Fruit fly (Drosophila melanogaster): ENCODE data around the gene CG33777.

CG33777 gene

dm6 chr3L:4555136-4555535, at the start of gene CG33777:
CG33777 (minus strand) TSS chr3L:4555236.
- TF ChIP-seq CG17801 (GFP tag; optimal IDR thresholded peaks at IDR 0.05; ENCODE audit: partially characterized antibody) = no peak

dm6 chr3L:4603439-4603838, 48.4 kb upstream of the CG33777 start:
- no peak for TF ChIP-seq CG17801 (GFP tag; optimal IDR thresholded peaks at IDR 0.05; ENCODE audit: partially characterized antibody)

dm6 chr3L:4602333-4602732, 47.3 kb upstream of the CG33777 start:
- no peak for TF ChIP-seq CG17801 (GFP tag; optimal IDR thresholded peaks at IDR 0.05; ENCODE audit: partially characterized antibody)

- TF ChIP-seq CG17801 (GFP tag; optimal IDR thresholded peaks at IDR 0.05; ENCODE audit: partially characterized antibody) = no peak
These were observed 44.7 kb upstream of the CG33777 start for dm6 chr3L:4599747-4600146.

dm6 chr3L:4590051-4590450, 35.0 kb upstream of the CG33777 start:
- TF ChIP-seq CG17801 (GFP tag; optimal IDR thresholded peaks at IDR 0.05; ENCODE audit: partially characterized antibody) = no peak

- no peak for TF ChIP-seq CG17801 (GFP tag; optimal IDR thresholded peaks at IDR 0.05; ENCODE audit: partially characterized antibody)
These were observed 20.4 kb upstream of the CG33777 start for dm6 chr3L:4575392-4575791.

dm6 chr3L:4574439-4574838, 19.4 kb upstream of the CG33777 start:
- no peak for TF ChIP-seq CG17801 (GFP tag; optimal IDR thresholded peaks at IDR 0.05; ENCODE audit: partially characterized antibody)

- no peak for TF ChIP-seq CG17801 (GFP tag; optimal IDR thresholded peaks at IDR 0.05; ENCODE audit: partially characterized antibody)
These were observed 1.9 kb upstream of the CG33777 start for dm6 chr3L:4556831-4557355.

dm6 chr3L:4555787-4556186, 751 bp upstream of the CG33777 start, which contains the start of gene CG42540:
CG42540 (plus strand) TSS chr3L:4556087.
- TF ChIP-seq CG17801 (GFP tag; optimal IDR thresholded peaks at IDR 0.05; ENCODE audit: partially characterized antibody) = no peak

- TF ChIP-seq CG17801 (GFP tag; optimal IDR thresholded peaks at IDR 0.05; ENCODE audit: partially characterized antibody) = no peak
These were observed 820 bp downstream of the CG33777 start for dm6 chr3L:4554216-4554615.

dm6 chr3L:4553395-4553794, 1.6 kb downstream of the CG33777 start:
- TF ChIP-seq CG17801 (GFP tag; optimal IDR thresholded peaks at IDR 0.05; ENCODE audit: partially characterized antibody) = no peak

- no peak for TF ChIP-seq CG17801 (GFP tag; optimal IDR thresholded peaks at IDR 0.05; ENCODE audit: partially characterized antibody)
These were observed 3.2 kb downstream of the CG33777 start for dm6 chr3L:4551810-4552209.

dm6 chr3L:4550153-4550802, 4.8 kb downstream of the CG33777 start:
- TF ChIP-seq CG17801 (GFP tag; optimal IDR thresholded peaks at IDR 0.05; ENCODE audit: partially characterized antibody) = no peak

- no peak for TF ChIP-seq CG17801 (GFP tag; optimal IDR thresholded peaks at IDR 0.05; ENCODE audit: partially characterized antibody)
These were observed 5.7 kb downstream of the CG33777 start for dm6 chr3L:4549341-4549740.

- TF ChIP-seq CG17801 (GFP tag; optimal IDR thresholded peaks at IDR 0.05; ENCODE audit: partially characterized antibody) = no peak
These were observed 6.7 kb downstream of the CG33777 start for dm6 chr3L:4548380-4548779.

- no peak for TF ChIP-seq CG17801 (GFP tag; optimal IDR thresholded peaks at IDR 0.05; ENCODE audit: partially characterized antibody)
These were observed 8.4 kb downstream of the CG33777 start for dm6 chr3L:4546650-4547049.

dm6 chr3L:4545731-4546130, 9.3 kb downstream of the CG33777 start:
- no peak for TF ChIP-seq CG17801 (GFP tag; optimal IDR thresholded peaks at IDR 0.05; ENCODE audit: partially characterized antibody)

Measured in ovary, adult (tissue).